Fruit fly (Drosophila melanogaster) whole organism, prepupa: ENCODE data around the gene CG42299.
A peak's percentile ranks its signal among the peaks of the same experiment; 100 is the strongest.

Experiments used
- CG11902 ChIP-seq: fragments of 200-800 bp; sonication (Bioruptor generic); optimal IDR thresholded peaks from 3 replicates; lab custom pipeline; 2016; ENCODE audit warnings: missing biosample characterization, missing genetic modification characterization
- CG15336 ChIP-seq: fragments of 200-800 bp; sonication (Bioruptor generic); IDR thresholded peaks from 2 replicates; pipeline ENCODE4 v1.3.6; 2022; ENCODE audit warnings: missing biosample characterization, missing genetic modification characterization
- CG6808 ChIP-seq: fragments of 200-800 bp; sonication (Bioruptor generic); optimal IDR thresholded peaks from 3 replicates; lab custom pipeline; 2017; ENCODE audit warnings: missing biosample characterization, missing genetic modification characterization, mild to moderate bottlenecking, moderate library complexity, missing genetic modification reagents
- Gug ChIP-seq: fragments of 200-800 bp; sonication (Bioruptor generic); IDR thresholded peaks from 2 replicates; pipeline ENCODE4 v1.3.6; 2022; ENCODE audit warnings: missing biosample characterization, missing genetic modification characterization
- Hr38 ChIP-seq: sonication (Bioruptor generic); optimal IDR thresholded peaks from 2 replicates; lab custom pipeline; 2016; ENCODE audit warnings: missing biosample characterization, missing genetic modification characterization
- OdsH ChIP-seq: fragments of 200-800 bp; sonication (Bioruptor generic); optimal IDR thresholded peaks from 3 replicates; lab custom pipeline; 2016; ENCODE audit warnings: missing biosample characterization, missing genetic modification characterization
- Sox102F ChIP-seq: fragments of 200-800 bp; sonication (Bioruptor generic); optimal IDR thresholded peaks from 2 replicates; lab custom pipeline; 2016; ENCODE audit warnings: missing biosample characterization, mild to moderate bottlenecking, missing genetic modification characterization
- Sox14 ChIP-seq: fragments of 200-800 bp; sonication (Bioruptor generic); optimal IDR thresholded peaks from 3 replicates; lab custom pipeline; 2016; ENCODE audit warnings: missing biosample characterization, missing genetic modification characterization
- dsx ChIP-seq: fragments of 200-800 bp; optimal IDR thresholded peaks from 3 replicates; lab custom pipeline; 2019; ENCODE audit warnings: missing biosample characterization, mild to moderate bottlenecking, missing genetic modification characterization, moderate library complexity; ENCODE audit not compliant: poor library complexity, severe bottlenecking
- fd85E ChIP-seq: fragments of 200-800 bp; sonication (Bioruptor generic); optimal IDR thresholded peaks from 3 replicates; lab custom pipeline; 2016; ENCODE audit warnings: missing biosample characterization, missing genetic modification characterization
- salr ChIP-seq, 2 experiments: fragments of 200-800 bp; sonication (Bioruptor generic); optimal IDR thresholded peaks; 3 replicates each; lab custom pipeline; 2016 to 2018; ENCODE audit warnings: missing biosample characterization in 2 of 2, missing genetic modification characterization in 2 of 2, mild to moderate bottlenecking in 1 of 2

DNA sequence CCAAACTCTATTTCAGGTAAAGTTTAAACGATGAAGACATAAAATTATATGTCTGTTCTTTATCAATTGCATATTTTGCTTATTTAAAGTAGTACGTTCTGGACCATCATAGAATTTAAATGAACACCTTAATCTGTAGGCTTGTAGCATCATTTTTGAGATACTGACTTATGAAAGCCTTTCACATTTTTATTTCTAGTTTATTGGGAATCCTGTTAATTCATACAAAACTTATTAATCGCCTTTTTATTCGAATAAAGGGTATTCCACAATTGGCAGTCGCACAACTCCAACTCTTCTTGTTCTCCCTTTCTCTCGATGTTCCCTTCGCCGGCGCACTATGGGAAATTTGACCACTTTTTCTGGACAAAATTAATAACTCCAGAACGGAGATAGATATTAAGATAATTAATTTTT, 23.0 kb downstream of the CG42299 start:
- peak; percentile 49 for TF ChIP-seq Sox102F (GFP tag; lab: Kevin White, UChicago)
- TF ChIP-seq fd85E (GFP tag; lab: Kevin White, UChicago), result no peak
- peak; percentile 21 for TF ChIP-seq CG6808 (GFP tag; lab: Kevin White, UChicago)
- no peak for TF ChIP-seq Gug (GFP tag; lab: Robert Waterston, UW)
- TF ChIP-seq OdsH (GFP tag; lab: Kevin White, UChicago), result peak; percentile 36
- TF ChIP-seq Hr38 (GFP tag; lab: Kevin White, UChicago), result no peak
- TF ChIP-seq CG15336 (GFP tag; lab: Robert Waterston, UW), result no peak
- TF ChIP-seq Sox14, result peak; percentile 60
- TF ChIP-seq CG11902 (GFP tag; lab: Kevin White, UChicago), result peak; percentile 13
- peak in 1 of 2 experiments; percentile 48 for TF ChIP-seq salr (GFP tag; optimal IDR thresholded peaks at IDR 0.05; lab: Kevin White, UChicago)
- peak; percentile 43 for TF ChIP-seq dsx (GFP tag; lab: Kevin White, UChicago)
